Worm (Caenorhabditis elegans): ENCODE measurements around the gene C27H5.2.

C27H5.2 gene

DNA sequence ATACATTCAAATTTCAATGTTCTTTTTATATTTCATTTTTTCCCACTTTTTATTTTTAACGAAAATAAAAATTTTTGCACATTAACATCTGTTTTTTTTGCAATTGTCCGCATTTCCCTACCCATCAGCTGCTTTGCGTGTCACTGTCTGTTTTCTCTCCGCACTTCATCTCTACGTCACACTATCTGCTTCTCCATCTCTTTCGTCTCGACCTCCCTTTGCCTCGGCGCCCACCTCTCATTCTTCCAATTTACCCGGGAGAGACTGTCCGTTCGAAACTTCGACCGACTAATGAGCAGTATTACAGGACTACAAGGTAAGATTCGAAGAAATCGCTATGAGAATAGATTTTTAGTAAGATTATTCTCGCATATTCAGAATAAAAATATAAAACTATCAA is at the start of gene C27H5.2:
Gene C27H5.2 (plus strand): TSS at position 190 of the 400 bp plus-strand sequence.
- TF ChIP-seq dao-5 (tag; optimal IDR thresholded peaks at IDR 0.05), result no peak
- no peak for TF ChIP-seq him-1 (tag; optimal IDR thresholded peaks at IDR 0.05)
- TF ChIP-seq W03F9.2 (tag; optimal IDR thresholded peaks at IDR 0.05), result no peak

DNA sequence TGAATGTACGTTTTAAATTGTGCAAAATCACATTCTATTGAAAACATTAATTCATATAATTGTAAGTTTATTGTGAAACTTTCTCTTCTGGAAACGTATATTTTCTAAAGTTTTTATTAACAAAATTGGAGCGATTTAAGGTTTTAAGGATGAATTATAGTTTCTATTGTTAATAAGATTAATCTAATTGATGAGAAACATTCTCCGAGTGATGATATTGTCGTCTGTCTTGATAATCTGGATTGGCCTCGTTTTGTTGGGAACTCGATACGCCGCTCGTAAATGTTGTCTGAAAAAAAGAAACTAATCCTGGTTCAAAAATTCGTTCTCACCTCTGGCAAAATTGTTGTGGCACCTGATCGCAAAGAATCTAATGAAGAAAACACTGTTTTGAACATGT is 49.1 kb upstream of the C27H5.2 start:
- TF ChIP-seq him-1 (tag; optimal IDR thresholded peaks at IDR 0.05) (no peak), W03F9.2 (tag; optimal IDR thresholded peaks at IDR 0.05) (no peak), dao-5 (tag; optimal IDR thresholded peaks at IDR 0.05) (no peak)

DNA sequence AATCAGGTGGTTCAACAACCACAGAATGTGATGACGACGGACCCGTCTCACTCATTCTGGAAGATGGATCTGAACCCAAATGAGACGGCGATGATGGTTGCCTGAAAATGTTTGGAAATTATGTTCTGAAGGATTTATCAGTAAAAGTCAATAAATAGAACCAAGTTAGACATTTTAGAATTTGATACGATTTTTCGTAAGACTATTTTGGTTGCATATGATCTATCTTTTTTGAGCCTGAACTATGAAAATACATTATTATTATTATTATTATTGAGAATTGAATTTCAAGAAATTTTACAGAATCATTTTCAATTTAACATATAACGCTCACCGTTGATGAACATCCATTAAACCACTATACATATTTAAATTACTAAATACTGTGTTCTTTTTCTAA is 45.4 kb upstream of the C27H5.2 start, which contains the start of gene F10E7.9:
Gene F10E7.9 (minus strand): TSS at position 101 of the 400 bp plus-strand sequence.
- TF ChIP-seq W03F9.2 (tag; optimal IDR thresholded peaks at IDR 0.05), result no peak
- TF ChIP-seq him-1 (tag; optimal IDR thresholded peaks at IDR 0.05), result no peak
- TF ChIP-seq dao-5 (tag; optimal IDR thresholded peaks at IDR 0.05), result no peak

DNA sequence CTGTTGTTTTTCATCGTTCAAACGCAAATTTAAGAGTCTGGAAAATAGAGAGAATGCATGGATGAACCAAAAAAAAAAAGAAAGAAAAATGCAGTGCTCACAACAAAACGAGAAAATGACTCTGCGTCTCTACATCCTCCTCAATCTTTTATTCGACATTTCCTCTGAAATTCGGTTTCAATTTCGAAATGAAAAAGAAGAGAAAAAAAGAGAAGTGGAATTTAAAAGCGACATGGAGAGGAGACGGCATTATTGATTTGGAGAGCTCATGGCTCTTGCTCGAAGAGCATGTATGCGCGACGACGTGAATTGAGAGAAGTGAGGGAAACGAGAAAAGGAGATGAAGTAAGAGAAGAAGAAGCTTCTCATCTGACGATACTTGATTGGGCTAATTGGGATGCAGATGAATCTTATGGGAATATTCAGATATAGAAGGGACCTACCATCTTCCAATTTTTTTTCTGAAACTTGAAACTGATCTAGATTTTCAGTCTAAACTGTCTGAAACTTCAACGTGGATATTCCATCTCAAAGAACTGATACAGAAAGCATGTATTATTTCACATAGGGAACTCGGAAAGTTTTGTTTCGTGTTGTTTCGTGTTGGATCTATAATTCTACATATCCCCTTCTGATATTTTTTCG is 44.2 kb upstream of the C27H5.2 start:
- TF ChIP-seq dao-5 (tag; optimal IDR thresholded peaks at IDR 0.05), result no peak
- no peak for TF ChIP-seq him-1 (tag; optimal IDR thresholded peaks at IDR 0.05)
- no peak for TF ChIP-seq W03F9.2 (tag; optimal IDR thresholded peaks at IDR 0.05)

DNA sequence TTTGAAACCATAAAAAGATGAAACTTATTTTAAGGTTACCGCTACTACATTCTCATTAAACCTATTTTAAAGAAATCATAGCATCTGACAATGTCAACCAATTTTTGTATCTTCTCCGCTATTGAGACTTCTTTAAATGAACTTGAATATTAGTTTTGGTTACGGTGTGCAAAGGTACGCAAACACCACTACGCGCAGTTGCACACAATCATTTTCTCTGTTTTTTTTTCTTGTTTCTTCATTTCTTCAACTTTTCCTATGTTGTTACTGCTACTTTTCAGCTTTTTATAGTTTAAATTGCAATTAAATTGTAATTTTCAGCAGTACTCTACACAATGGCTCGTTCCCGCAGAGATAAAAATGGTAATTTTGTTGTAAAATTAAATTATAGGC is 43.7 kb upstream of the C27H5.2 start, which contains the start of gene F10E7.5:
Gene F10E7.5 (plus strand): TSS at position 322 of the 393 bp plus-strand sequence.
- TF ChIP-seq him-1 (tag; optimal IDR thresholded peaks at IDR 0.05) (peak; percentile 51), dao-5 (tag; optimal IDR thresholded peaks at IDR 0.05) (no peak), W03F9.2 (tag; optimal IDR thresholded peaks at IDR 0.05) (no peak)

DNA sequence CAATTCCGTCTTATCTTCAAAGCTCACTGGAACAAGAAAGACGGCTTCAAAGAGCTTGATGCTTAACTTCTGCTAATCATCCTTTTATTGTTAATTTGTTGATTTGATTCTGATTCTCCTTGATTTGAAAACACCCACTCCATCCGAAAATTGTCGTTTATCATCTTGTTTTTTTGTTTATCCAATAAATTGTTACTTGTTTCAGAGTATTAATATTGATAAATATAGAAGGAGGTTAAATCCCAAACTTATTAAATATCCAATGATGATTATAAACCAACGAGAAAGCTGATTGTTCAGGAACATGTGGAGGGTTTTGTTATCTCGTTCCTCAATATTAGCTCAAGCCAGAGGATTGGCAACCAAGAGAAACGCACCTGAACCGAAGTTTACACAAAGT is 42.6 kb upstream of the C27H5.2 start, which contains the start of gene F10E7.6:
Gene F10E7.6 (plus strand): TSS at position 301 of the 400 bp plus-strand sequence.
- TF ChIP-seq W03F9.2 (tag; optimal IDR thresholded peaks at IDR 0.05) (no peak), dao-5 (tag; optimal IDR thresholded peaks at IDR 0.05) (no peak), him-1 (tag; optimal IDR thresholded peaks at IDR 0.05) (no peak)

DNA sequence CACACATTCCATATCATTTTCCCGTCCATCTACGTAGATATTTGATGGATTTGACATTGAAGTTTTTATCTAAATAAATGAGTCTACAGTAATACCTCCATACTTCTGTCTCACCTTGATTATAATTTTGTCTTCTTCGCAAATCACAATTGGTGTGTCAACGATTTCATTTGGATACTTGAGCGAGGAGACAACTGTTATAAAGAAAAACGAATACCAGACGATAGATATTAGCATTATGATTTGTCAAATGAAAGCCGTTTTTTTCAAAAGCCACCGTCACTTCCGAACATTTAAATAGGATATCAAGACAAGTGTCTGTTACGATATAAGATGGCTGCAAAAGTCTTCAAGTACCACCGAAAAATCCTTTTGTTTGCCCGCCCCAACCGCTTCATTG is 39.7 kb upstream of the C27H5.2 start, which contains the start of gene cutl-5:
Gene cutl-5 (minus strand): TSS at position 269 of the 400 bp plus-strand sequence.
- TF ChIP-seq him-1 (tag; optimal IDR thresholded peaks at IDR 0.05), result no peak
- TF ChIP-seq W03F9.2 (tag; optimal IDR thresholded peaks at IDR 0.05), result no peak
- no peak for TF ChIP-seq dao-5 (tag; optimal IDR thresholded peaks at IDR 0.05)

DNA sequence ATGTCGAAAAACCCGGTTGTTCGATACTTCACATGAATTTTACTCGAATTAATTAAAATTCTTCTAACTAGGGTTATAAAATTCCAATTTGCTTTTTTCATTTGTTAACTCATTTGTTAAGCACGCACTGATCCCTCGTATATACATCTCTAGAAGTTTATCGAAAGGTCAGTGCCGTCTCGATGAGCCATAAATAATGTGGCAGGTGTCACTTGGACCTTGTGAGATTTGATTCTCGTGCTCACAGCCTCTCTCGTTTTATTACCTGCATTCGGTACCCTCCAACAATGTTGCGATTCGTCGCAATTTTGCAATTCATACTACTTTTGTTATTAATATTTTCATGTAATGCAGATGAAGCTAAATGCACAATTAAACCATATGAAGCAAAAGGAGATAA is 39.0 kb upstream of the C27H5.2 start, which contains the start of gene spon-1:
Gene spon-1 (plus strand): TSS at position 208 of the 400 bp plus-strand sequence.
- TF ChIP-seq him-1 (tag; optimal IDR thresholded peaks at IDR 0.05) (no peak), dao-5 (tag; optimal IDR thresholded peaks at IDR 0.05) (no peak), W03F9.2 (tag; optimal IDR thresholded peaks at IDR 0.05) (no peak)

DNA sequence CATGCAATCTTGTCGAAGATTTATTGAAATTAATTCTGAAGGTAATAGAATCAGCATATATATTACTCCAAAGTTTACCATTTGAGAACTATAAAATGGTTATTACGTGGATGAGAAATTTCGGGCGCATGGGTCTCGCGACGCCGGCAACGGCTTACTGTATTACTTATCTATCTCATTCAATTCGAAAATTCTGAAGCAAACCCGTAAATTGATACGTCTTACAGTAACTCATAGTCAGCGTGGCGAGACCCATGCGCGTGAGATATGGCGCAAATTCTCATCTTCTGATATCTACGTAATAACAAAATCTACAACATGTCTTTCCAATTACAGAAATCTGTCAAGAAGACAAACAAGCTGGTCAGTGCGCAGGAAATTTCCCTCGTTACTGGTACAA is 35.9 kb upstream of the C27H5.2 start:
- TF ChIP-seq dao-5 (tag; optimal IDR thresholded peaks at IDR 0.05), result no peak
- no peak for TF ChIP-seq W03F9.2 (tag; optimal IDR thresholded peaks at IDR 0.05)
- TF ChIP-seq him-1 (tag; optimal IDR thresholded peaks at IDR 0.05), result no peak

DNA sequence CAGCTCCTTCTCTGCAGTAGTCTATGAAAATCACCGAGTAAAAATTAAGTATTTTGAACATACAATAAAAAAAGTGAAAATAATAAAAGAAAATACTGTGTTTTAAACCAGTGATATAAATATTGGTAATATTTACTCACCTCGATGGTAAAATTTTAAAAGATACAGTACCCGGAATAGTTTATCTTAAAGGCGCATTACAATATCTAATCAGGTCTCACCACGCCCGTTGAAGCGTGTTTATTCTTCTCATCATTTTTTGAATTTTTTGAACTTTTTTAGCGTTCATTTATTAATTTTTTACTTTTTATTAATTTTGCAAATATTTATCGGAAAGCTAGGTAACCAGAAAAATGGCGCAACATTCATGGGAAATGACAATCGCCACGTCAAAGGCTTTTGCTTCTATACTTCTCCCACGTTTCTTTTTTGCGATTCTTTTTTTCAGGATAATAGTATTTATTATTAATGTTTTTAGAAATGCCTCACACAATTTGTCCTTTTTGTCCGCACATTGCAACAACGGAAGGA is 33.6 kb upstream of the C27H5.2 start, which contains the start of gene F10E7.2:
Gene F10E7.2 (plus strand): TSS at position 481 of the 531 bp plus-strand sequence.
- no peak for TF ChIP-seq W03F9.2 (tag; optimal IDR thresholded peaks at IDR 0.05)
- TF ChIP-seq dao-5 (tag; optimal IDR thresholded peaks at IDR 0.05), result no peak
- TF ChIP-seq him-1 (tag; optimal IDR thresholded peaks at IDR 0.05), result no peak

DNA sequence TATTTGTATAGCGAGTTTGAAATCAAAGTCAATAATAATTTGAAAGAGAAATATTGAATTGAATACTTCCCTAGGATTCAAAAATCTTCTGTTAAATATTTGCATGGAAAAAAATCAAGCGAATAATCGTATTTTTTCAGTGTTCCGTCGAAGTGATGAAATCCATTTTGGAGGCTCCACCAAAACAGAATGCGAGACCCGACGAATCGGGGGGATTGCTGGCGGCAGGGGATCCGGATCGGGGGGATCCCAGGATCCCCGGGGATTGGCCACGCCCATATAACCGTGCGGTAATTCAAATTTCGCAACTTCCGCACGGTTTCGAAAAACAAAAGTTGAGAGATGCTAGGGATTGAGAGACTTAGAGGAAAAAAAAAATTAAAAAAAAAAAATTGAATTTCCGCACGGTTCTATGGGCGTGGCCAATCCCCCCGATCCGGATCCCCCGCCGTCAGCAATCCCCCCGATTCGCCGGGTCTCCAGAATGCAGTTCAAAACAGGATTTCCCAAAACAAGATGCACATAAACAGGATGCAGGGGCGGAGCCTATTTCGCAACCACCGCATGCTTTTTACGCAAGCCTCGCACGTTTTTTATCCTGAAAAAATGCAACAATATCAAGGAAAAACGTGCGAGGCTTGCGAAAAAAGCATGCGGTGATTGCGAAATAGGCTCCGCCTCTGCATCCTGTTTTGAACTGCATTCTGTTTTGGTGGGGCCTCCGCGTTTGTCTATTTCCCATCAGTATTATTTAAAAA is 32.5 kb upstream of the C27H5.2 start, which contains the start of gene F10E7.11:
Gene F10E7.11 (minus strand): TSS at position 232 of the 758 bp plus-strand sequence.
- TF ChIP-seq him-1 (tag; optimal IDR thresholded peaks at IDR 0.05) (no peak), W03F9.2 (tag; optimal IDR thresholded peaks at IDR 0.05) (no peak), dao-5 (tag; optimal IDR thresholded peaks at IDR 0.05) (no peak)

DNA sequence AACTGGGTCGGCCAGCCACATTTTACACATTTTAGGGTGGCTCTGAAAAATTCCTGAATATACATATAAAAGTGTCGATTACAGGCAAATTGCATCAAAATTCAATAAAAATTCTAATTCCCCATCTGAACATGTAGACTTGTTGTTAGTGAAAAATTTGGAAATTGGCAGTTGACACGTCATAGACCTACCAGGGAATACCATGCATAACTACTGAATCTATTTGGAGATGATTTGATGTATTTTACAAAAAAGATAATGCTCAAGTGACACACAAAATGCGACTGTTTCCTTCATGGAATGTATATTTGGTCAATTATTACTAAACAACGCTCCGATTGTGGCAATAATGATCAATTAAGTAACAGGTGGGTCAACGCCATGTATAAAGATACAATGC is 28.9 kb upstream of the C27H5.2 start, which contains the start of gene F10E7.1:
Gene F10E7.1 (plus strand): TSS at position 301 of the 400 bp plus-strand sequence.
- TF ChIP-seq dao-5 (tag; optimal IDR thresholded peaks at IDR 0.05) (no peak), him-1 (tag; optimal IDR thresholded peaks at IDR 0.05) (no peak), W03F9.2 (tag; optimal IDR thresholded peaks at IDR 0.05) (no peak)

DNA sequence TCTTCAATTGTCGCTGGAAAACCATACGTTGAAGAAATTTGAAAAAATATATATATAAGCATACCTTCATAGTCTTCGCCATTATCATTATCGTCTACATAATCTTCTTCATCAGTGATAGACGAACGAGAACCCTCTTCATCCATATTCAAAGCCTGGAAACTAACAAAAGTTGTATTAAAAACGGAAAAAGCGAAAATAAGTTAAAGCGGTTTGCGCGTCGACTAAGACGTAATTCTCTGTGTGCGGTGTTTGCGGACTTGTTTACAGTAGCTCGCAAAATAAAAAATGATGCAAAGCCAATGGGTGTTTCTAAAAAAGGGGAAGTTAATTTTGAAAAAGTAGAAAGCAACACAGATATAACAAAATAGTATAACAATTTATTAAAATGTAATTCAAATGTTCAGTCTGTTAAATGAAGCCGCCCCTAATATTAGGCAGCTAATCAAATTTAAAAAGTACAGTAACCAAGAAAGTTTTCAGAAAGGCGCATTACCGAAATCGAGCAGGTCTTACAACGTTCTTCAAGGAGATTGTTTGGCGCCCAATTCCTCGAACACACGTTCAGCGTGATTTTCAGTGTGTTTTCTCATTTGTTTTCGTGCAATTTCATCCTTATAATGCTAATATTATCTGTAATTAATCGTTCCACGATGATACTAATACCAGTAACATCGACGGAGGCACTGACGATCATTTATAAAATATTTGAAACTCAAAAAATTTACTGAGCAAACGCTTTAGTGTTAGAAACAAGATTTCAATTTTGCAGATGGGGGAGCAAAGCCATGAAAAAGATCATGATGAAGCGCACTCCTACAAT is 23.3 kb upstream of the C27H5.2 start, which contains the start of the genes T07F8.4 and gld-3:
Gene T07F8.4 (minus strand): TSS at position 162 of the 823 bp plus-strand sequence.
Gene gld-3 (plus strand): TSS at position 773 of the 823 bp plus-strand sequence.
- TF ChIP-seq W03F9.2 (tag; optimal IDR thresholded peaks at IDR 0.05) (peak; percentile 47), dao-5 (tag; optimal IDR thresholded peaks at IDR 0.05) (no peak), him-1 (tag; optimal IDR thresholded peaks at IDR 0.05) (no peak)

Measured in whole organism, L4/young adult.